Worm (Caenorhabditis elegans) whole organism, L3 larva: ENCODE measurements around the gene Y38E10A.14.

Source experiments
- R02D3.7 ChIP-seq: fragments of 150-350 bp; optimal IDR thresholded peaks from 2 replicates; lab custom pipeline; 2014; ENCODE audit warnings: missing biosample characterization, missing genetic modification characterization
- ZK546.5 ChIP-seq: sonication (generic microtip); optimal IDR thresholded peaks from 2 replicates; lab custom pipeline; 2017; ENCODE audit warnings: missing biosample characterization, missing genetic modification characterization
- aly-2 ChIP-seq: fragments of 150-350 bp; optimal IDR thresholded peaks from 2 replicates; lab custom pipeline; 2014; ENCODE audit warnings: missing biosample characterization, missing genetic modification characterization
- ama-1 ChIP-seq: fragments of 150-350 bp; optimal IDR thresholded peaks from 2 replicates; lab custom pipeline; 2018
- ceh-16 ChIP-seq: sonication (generic microtip); optimal IDR thresholded peaks from 2 replicates; lab custom pipeline; 2017; ENCODE audit warnings: missing biosample characterization, missing genetic modification characterization
- ceh-28 ChIP-seq: fragments of 150-350 bp; optimal IDR thresholded peaks from 2 replicates; lab custom pipeline; 2014; ENCODE audit warnings: missing biosample characterization, missing genetic modification reagents, missing genetic modification characterization
- ceh-82 ChIP-seq: fragments of 150-350 bp; optimal IDR thresholded peaks from 2 replicates; lab custom pipeline; 2014; ENCODE audit warnings: missing biosample characterization, missing genetic modification characterization
- daf-12 ChIP-seq: fragments of 150-350 bp; optimal IDR thresholded peaks from 2 replicates; lab custom pipeline; 2014; ENCODE audit warnings: missing biosample characterization, missing genetic modification reagents, missing genetic modification characterization
- egl-27 ChIP-seq: sonication (generic microtip); optimal IDR thresholded peaks from 4 replicates; lab custom pipeline; 2017; ENCODE audit warnings: missing biosample characterization, missing genetic modification reagents, missing genetic modification characterization
- egl-5 ChIP-seq: fragments of 150-350 bp; optimal IDR thresholded peaks from 2 replicates; lab custom pipeline; 2017; ENCODE audit warnings: missing biosample characterization, missing genetic modification reagents, missing genetic modification characterization, inconsistent platforms
- elt-3 ChIP-seq, 3 experiments: fragments of 150-350 bp in 1 of 3; sonication (generic microtip) in 2 of 3; optimal IDR thresholded peaks; 2 replicates in 2 of 3; 4 replicates in 1 of 3; lab custom pipeline; 2014 to 2017; ENCODE audit warnings: missing biosample characterization in 3 of 3, missing genetic modification characterization in 3 of 3
- eor-1 ChIP-seq, 2 experiments: fragments of 150-350 bp; optimal IDR thresholded peaks; 2 replicates each; lab custom pipeline; 2014 to 2018; ENCODE audit warnings: missing biosample characterization in 2 of 2, missing genetic modification characterization in 2 of 2
- fkh-10 ChIP-seq: sonication (generic microtip); optimal IDR thresholded peaks from 2 replicates; lab custom pipeline; 2017; ENCODE audit warnings: missing biosample characterization, missing genetic modification reagents, missing genetic modification characterization
- fkh-2 ChIP-seq: fragments of 150-350 bp; optimal IDR thresholded peaks from 2 replicates; lab custom pipeline; 2014; ENCODE audit warnings: missing biosample characterization, missing genetic modification reagents, missing genetic modification characterization
- fos-1 ChIP-seq: fragments of 150-350 bp; optimal IDR thresholded peaks from 2 replicates; lab custom pipeline; 2014; ENCODE audit warnings: missing biosample characterization, missing genetic modification characterization
- hmg-11 ChIP-seq: sonication (generic microtip); optimal IDR thresholded peaks from 2 replicates; lab custom pipeline; 2016; ENCODE audit warnings: missing genetic modification characterization, missing compliant biosample characterization
- lin-39 ChIP-seq: fragments of 150-350 bp; optimal IDR thresholded peaks from 2 replicates; lab custom pipeline; 2018; ENCODE audit warnings: missing biosample characterization, missing genetic modification reagents, missing genetic modification characterization
- lsy-12 ChIP-seq: sonication (generic microtip); optimal IDR thresholded peaks from 2 replicates; lab custom pipeline; 2016; ENCODE audit warnings: mild to moderate bottlenecking, missing genetic modification characterization, missing compliant biosample characterization
- mdl-1 ChIP-seq: fragments of 150-350 bp; optimal IDR thresholded peaks from 2 replicates; lab custom pipeline; 2014; ENCODE audit warnings: missing biosample characterization, missing genetic modification characterization
- mml-1 ChIP-seq: fragments of 150-350 bp; sonication (generic microtip); optimal IDR thresholded peaks from 3 replicates; lab custom pipeline; 2014; ENCODE audit warnings: missing biosample characterization, missing genetic modification characterization
- nfya-1 ChIP-seq: sonication (generic microtip); optimal IDR thresholded peaks from 2 replicates; lab custom pipeline; 2017; ENCODE audit warnings: missing genetic modification characterization, mild to moderate bottlenecking, missing compliant biosample characterization, antibody characterized with exemption, moderate library complexity; ENCODE audit not compliant: insufficient read depth
- nhr-12 ChIP-seq: fragments of 150-350 bp; optimal IDR thresholded peaks from 2 replicates; lab custom pipeline; 2014; ENCODE audit warnings: missing biosample characterization, missing genetic modification characterization
- nhr-23 ChIP-seq: fragments of 150-350 bp; optimal IDR thresholded peaks from 2 replicates; lab custom pipeline; 2014; ENCODE audit warnings: missing biosample characterization, missing genetic modification reagents, missing genetic modification characterization
- nhr-237 ChIP-seq: fragments of 150-350 bp; optimal IDR thresholded peaks from 2 replicates; lab custom pipeline; 2014; ENCODE audit warnings: missing biosample characterization, missing genetic modification characterization
- nhr-25 ChIP-seq: sonication (generic microtip); optimal IDR thresholded peaks from 2 replicates; lab custom pipeline; 2017; ENCODE audit warnings: missing biosample characterization, missing genetic modification characterization
- nhr-28 ChIP-seq: fragments of 150-350 bp; optimal IDR thresholded peaks from 2 replicates; lab custom pipeline; 2014; ENCODE audit warnings: missing biosample characterization, missing genetic modification characterization
- nhr-43 ChIP-seq: sonication (generic microtip); optimal IDR thresholded peaks from 2 replicates; lab custom pipeline; 2016; ENCODE audit warnings: mild to moderate bottlenecking, missing genetic modification characterization, missing compliant biosample characterization; ENCODE audit not compliant: poor library complexity, severe bottlenecking
- nhr-67 ChIP-seq: fragments of 150-350 bp; optimal IDR thresholded peaks from 2 replicates; lab custom pipeline; 2014; ENCODE audit warnings: missing biosample characterization, missing genetic modification characterization
- nhr-77 ChIP-seq: fragments of 150-350 bp; optimal IDR thresholded peaks from 2 replicates; lab custom pipeline; 2014; ENCODE audit warnings: missing biosample characterization, missing genetic modification characterization
- pha-4 ChIP-seq: fragments of 150-350 bp; optimal IDR thresholded peaks from 2 replicates; lab custom pipeline; 2014; ENCODE audit warnings: missing biosample characterization, missing genetic modification reagents, missing genetic modification characterization
- sea-2 ChIP-seq: fragments of 150-350 bp; sonication (generic microtip); optimal IDR thresholded peaks from 4 replicates; lab custom pipeline; 2014; ENCODE audit warnings: missing biosample characterization, missing genetic modification reagents, missing genetic modification characterization
- skn-1 ChIP-seq: fragments of 150-350 bp; optimal IDR thresholded peaks from 2 replicates; lab custom pipeline; 2014; ENCODE audit warnings: missing biosample characterization, missing genetic modification characterization
- snpc-4 ChIP-seq: fragments of 150-350 bp; optimal IDR thresholded peaks from 2 replicates; lab custom pipeline; 2014; ENCODE audit warnings: missing biosample characterization, missing genetic modification characterization
- unc-39 ChIP-seq: sonication (generic microtip); optimal IDR thresholded peaks from 4 replicates; lab custom pipeline; 2017; ENCODE audit warnings: missing biosample characterization, missing genetic modification characterization
- unc-62 ChIP-seq: fragments of 150-350 bp; sonication (generic microtip); optimal IDR thresholded peaks from 4 replicates; lab custom pipeline; 2014; ENCODE audit warnings: missing biosample characterization, missing genetic modification reagents, missing genetic modification characterization
- zag-1 ChIP-seq: fragments of 150-350 bp; optimal IDR thresholded peaks from 2 replicates; lab custom pipeline; 2014; ENCODE audit warnings: missing biosample characterization, missing genetic modification characterization
- ztf-11 ChIP-seq: fragments of 150-350 bp; optimal IDR thresholded peaks from 2 replicates; lab custom pipeline; 2014; ENCODE audit warnings: missing biosample characterization, missing genetic modification characterization

Y38E10A.14 gene

ce11 chrII:12625673-12626072 lies 1.3 kb upstream of the Y38E10A.14 start:
- peak; percentile 98 for TF ChIP-seq nhr-43 (tag; lab: Kevin White, UChicago)
- peak; percentile 47 for TF ChIP-seq mdl-1 (tag; lab: Kevin White, UChicago)
- TF ChIP-seq lin-39, result no peak
- peak; percentile 56 for TF ChIP-seq egl-27 (tag; lab: Kevin White, UChicago)
- TF ChIP-seq nhr-28 (tag; lab: Kevin White, UChicago), result no peak
- TF ChIP-seq nhr-237 (tag; lab: Kevin White, UChicago), result no peak
- TF ChIP-seq nhr-23 (tag; lab: Kevin White, UChicago), result peak; percentile 98
- TF ChIP-seq nfya-1, result no peak
- no peak for TF ChIP-seq nhr-77 (tag; lab: Kevin White, UChicago)
- TF ChIP-seq ama-1 (lab: Kevin White, UChicago), result no peak
- TF ChIP-seq nhr-67 (tag; lab: Kevin White, UChicago), result no peak
- peak in 2 of 3 experiments; percentile 81 to 87 for TF ChIP-seq elt-3 (tag; optimal IDR thresholded peaks at IDR 0.05; lab: Kevin White, UChicago)
- TF ChIP-seq lsy-12 (tag; lab: Kevin White, UChicago), result no peak
- no peak for TF ChIP-seq eor-1 (tag; optimal IDR thresholded peaks at IDR 0.05; lab: Kevin White, UChicago)
- TF ChIP-seq nhr-25, result peak; percentile 86
- TF ChIP-seq sea-2, result no peak
- no peak for TF ChIP-seq mml-1 (tag; lab: Kevin White, UChicago)
- TF ChIP-seq unc-62, result peak; percentile 46
- peak; percentile 19 for TF ChIP-seq R02D3.7 (tag; lab: Kevin White, UChicago)
- no peak for TF ChIP-seq daf-12
- no peak for TF ChIP-seq snpc-4 (tag; lab: Kevin White, UChicago)
- TF ChIP-seq fkh-10 (GFP tag; lab: Kevin White, UChicago), result no peak
- no peak for TF ChIP-seq hmg-11 (tag; lab: Kevin White, UChicago)
- no peak for TF ChIP-seq ceh-28 (tag; lab: Kevin White, UChicago)

ce11 chrII:12622843-12623242 lies 1.5 kb downstream of the Y38E10A.14 start:
- TF ChIP-seq mdl-1 (tag; lab: Kevin White, UChicago), result no peak
- TF ChIP-seq ceh-16, result no peak
- TF ChIP-seq aly-2, result no peak
- no peak for TF ChIP-seq fkh-10 (GFP tag; lab: Kevin White, UChicago)
- TF ChIP-seq ztf-11 (tag; lab: Kevin White, UChicago), result no peak
- TF ChIP-seq fkh-2 (tag; lab: Kevin White, UChicago), result no peak
- no peak for TF ChIP-seq nhr-25
- TF ChIP-seq nhr-28 (tag; lab: Kevin White, UChicago), result no peak

ce11 chrII:12621908-12622566 lies 2.3 kb downstream of the Y38E10A.14 start, which contains the start of gene nspe-8:
TSS of gene nspe-8 (minus strand) at chrII:12621958.
- no peak for TF ChIP-seq sea-2
- TF ChIP-seq nhr-12, result no peak
- TF ChIP-seq nhr-23 (tag; lab: Kevin White, UChicago), result peak; percentile 82
- peak; percentile 88 for TF ChIP-seq nhr-43 (tag; lab: Kevin White, UChicago)
- TF ChIP-seq ZK546.5 (tag; lab: Kevin White, UChicago), result no peak
- TF ChIP-seq nhr-25, result peak; percentile 50
- TF ChIP-seq ama-1 (lab: Kevin White, UChicago), result no peak
- no peak for TF ChIP-seq zag-1 (tag; lab: Kevin White, UChicago)

- TF ChIP-seq aly-2 (no peak), ztf-11 (tag; lab: Kevin White, UChicago) (no peak), skn-1 (no peak), nhr-12 (no peak), zag-1 (tag; lab: Kevin White, UChicago) (no peak), nhr-25 (no peak), egl-5 (tag; lab: Kevin White, UChicago) (no peak), pha-4 (tag; lab: Kevin White, UChicago) (no peak), nfya-1 (no peak), nhr-28 (tag; lab: Kevin White, UChicago) (no peak), unc-39 (no peak), fkh-10 (GFP tag; lab: Kevin White, UChicago) (no peak), unc-62 (no peak), elt-3 (tag; optimal IDR thresholded peaks at IDR 0.05; lab: Kevin White, UChicago) (no peak), hmg-11 (tag; lab: Kevin White, UChicago) (no peak), mml-1 (tag; lab: Kevin White, UChicago) (no peak), lsy-12 (tag; lab: Kevin White, UChicago) (no peak), mdl-1 (tag; lab: Kevin White, UChicago) (no peak), ceh-82 (tag; lab: Kevin White, UChicago) (no peak), fos-1 (tag; lab: Kevin White, UChicago) (no peak)
These were observed 3.6 kb downstream of the Y38E10A.14 start, which contains the start of gene nspe-1 for ce11 chrII:12620764-12621163. TSS of gene nspe-1 (minus strand) at chrII:12620864.
